Worm (Caenorhabditis elegans) whole organism, midembryonic: Measurements from ENCODE around the gene ZK637.12.
A peak's percentile ranks its signal among the peaks of the same experiment; 100 is the strongest.

Experiments
- T22C8.4 ChIP-seq: fragments of 200-800 bp; sonication (Bioruptor generic); IDR thresholded peaks from 2 replicates; pipeline ENCODE4 v1.3.6; 2022; ENCODE audit warnings: missing genetic modification characterization, missing compliant biosample characterization
- cog-1 ChIP-seq: sonication (generic microtip); optimal IDR thresholded peaks from 2 replicates; lab custom pipeline; 2016; ENCODE audit warnings: missing genetic modification characterization, missing compliant biosample characterization
- flt-1 ChIP-seq: fragments of 200-800 bp; sonication (Bioruptor generic); IDR thresholded peaks from 2 replicates; pipeline ENCODE4 v1.3.6; 2022; ENCODE audit warnings: missing genetic modification characterization, missing compliant biosample characterization
- klf-2 ChIP-seq: fragments of 200-800 bp; sonication (Bioruptor generic); conservative IDR thresholded peaks from 2 replicates; pipeline ENCODE4 v1.3.6; 2022; ENCODE audit warnings: missing genetic modification reagents, missing genetic modification characterization, missing compliant biosample characterization
- med-1 ChIP-seq: sonication (generic microtip); optimal IDR thresholded peaks from 2 replicates; lab custom pipeline; 2017; ENCODE audit warnings: missing genetic modification characterization, mild to moderate bottlenecking, missing compliant biosample characterization, antibody characterized with exemption, missing genetic modification reagents; ENCODE audit not compliant: insufficient read depth
- ref-1 ChIP-seq: fragments of 200-800 bp; sonication (Bioruptor generic); conservative IDR thresholded peaks from 2 replicates; pipeline ENCODE4 v1.3.6; 2022; ENCODE audit warnings: missing genetic modification reagents, missing genetic modification characterization, missing compliant biosample characterization
- tab-1 ChIP-seq: fragments of 200-800 bp; sonication (Bioruptor generic); IDR thresholded peaks from 2 replicates; pipeline ENCODE4 v1.3.6; 2022; ENCODE audit warnings: missing genetic modification characterization, missing compliant biosample characterization
- ztf-23 ChIP-seq: fragments of 200-800 bp; sonication (Bioruptor generic); IDR thresholded peaks from 2 replicates; pipeline ENCODE4 v1.3.6; 2022; ENCODE audit warnings: missing genetic modification reagents, missing genetic modification characterization, missing compliant biosample characterization
- ztf-29 ChIP-seq: fragments of 200-800 bp; sonication (Bioruptor generic); IDR thresholded peaks from 2 replicates; pipeline ENCODE4 v1.3.6; 2022; ENCODE audit warnings: missing genetic modification reagents, missing genetic modification characterization, missing compliant biosample characterization

Gene ZK637.12

DNA sequence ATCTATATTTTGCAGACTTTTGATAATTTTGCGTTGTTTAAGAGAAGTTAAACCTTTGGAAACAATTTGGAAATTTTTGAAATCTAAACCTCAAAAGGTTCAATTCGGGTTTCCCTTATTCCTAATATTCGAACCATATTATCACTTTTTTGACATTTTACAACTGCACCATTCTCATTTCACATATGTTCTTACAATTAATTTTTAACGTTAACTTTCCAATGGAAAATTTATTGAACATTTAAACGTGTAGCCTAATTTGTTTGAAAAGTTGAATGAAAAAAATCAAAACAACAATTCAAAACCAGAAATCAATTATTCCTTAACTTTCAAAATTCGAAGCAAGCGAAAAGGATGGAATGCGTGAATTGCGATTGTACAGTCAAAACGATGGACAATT is at the start of gene ZK637.12:
Gene ZK637.12 (plus strand): TSS at position 301 of the 400 bp plus-strand sequence.
- TF ChIP-seq cog-1 (tag; lab: Kevin White, UChicago) (no peak), T22C8.4 (GFP tag; lab: Robert Waterston, UW) (no peak), flt-1 (no peak), tab-1 (no peak), ref-1 (GFP tag; lab: Robert Waterston, UW) (no peak), med-1 (no peak)

- no peak for TF ChIP-seq cog-1 (tag; lab: Kevin White, UChicago)
- no peak for TF ChIP-seq klf-2 (GFP tag; lab: Robert Waterston, UW)
These were observed 47.0 kb upstream of the ZK637.12 start, which contains the start of gene K01F9.2 for ce11 chrIII:8877002-8877401. K01F9.2 (minus strand) TSS chrIII:8877128.

DNA sequence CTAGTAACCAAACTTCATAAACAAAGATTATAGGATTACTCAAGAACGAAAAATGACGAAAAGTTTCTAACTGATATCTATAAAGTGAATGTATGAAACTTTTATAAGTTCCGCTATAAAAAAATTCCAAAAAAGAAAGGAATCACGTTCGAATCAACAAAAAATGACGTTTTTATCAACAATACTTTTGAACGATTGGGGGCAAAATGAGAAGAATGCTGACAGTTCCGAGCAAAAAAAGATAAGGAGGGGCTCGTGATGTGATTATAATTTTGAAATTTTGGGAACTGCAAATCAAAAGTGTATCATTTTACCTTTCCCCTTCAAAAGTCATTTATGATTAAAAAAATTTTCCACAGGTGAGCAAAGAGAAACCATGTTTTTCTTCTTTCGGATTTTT is 45.1 kb upstream of the ZK637.12 start:
- TF ChIP-seq flt-1, result no peak
- TF ChIP-seq tab-1, result no peak
- no peak for TF ChIP-seq klf-2 (GFP tag; lab: Robert Waterston, UW)
- no peak for TF ChIP-seq ref-1 (GFP tag; lab: Robert Waterston, UW)
- TF ChIP-seq cog-1 (tag; lab: Kevin White, UChicago), result no peak
- TF ChIP-seq med-1, result no peak
- no peak for TF ChIP-seq T22C8.4 (GFP tag; lab: Robert Waterston, UW)
- no peak for TF ChIP-seq ztf-29
- no peak for TF ChIP-seq ztf-23

ce11 chrIII:8882333-8882732 is 41.7 kb upstream of the ZK637.12 start:
- TF ChIP-seq tab-1 (no peak), T22C8.4 (GFP tag; lab: Robert Waterston, UW) (no peak), ztf-29 (no peak), flt-1 (no peak), klf-2 (GFP tag; lab: Robert Waterston, UW) (no peak), ref-1 (GFP tag; lab: Robert Waterston, UW) (no peak), med-1 (no peak), cog-1 (tag; lab: Kevin White, UChicago) (no peak), ztf-23 (no peak)

DNA sequence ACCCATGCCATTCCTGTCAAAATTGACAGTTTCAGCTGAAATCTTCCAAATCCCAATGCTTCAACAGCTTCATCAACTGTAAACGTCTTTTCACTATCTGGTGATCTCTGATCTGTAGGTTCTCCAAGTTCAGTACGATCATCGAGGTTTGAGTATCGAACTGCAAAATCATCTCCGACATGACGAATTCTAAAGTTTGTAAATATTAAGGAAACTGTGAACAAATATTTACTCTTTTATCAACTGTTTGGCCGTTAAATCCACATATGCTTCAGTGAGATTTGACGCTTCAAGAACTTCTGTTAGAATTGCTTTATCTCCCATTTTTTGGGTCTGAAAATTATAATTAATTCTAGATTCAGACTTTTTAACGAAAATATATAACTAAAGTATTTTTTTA is 38.9 kb upstream of the ZK637.12 start, which contains the start of gene svop-1:
Gene svop-1 (minus strand): TSS at position 339 of the 400 bp plus-strand sequence.
- no peak for TF ChIP-seq cog-1 (tag; lab: Kevin White, UChicago)
- TF ChIP-seq ztf-23, result no peak
- no peak for TF ChIP-seq ztf-29
- no peak for TF ChIP-seq flt-1
- TF ChIP-seq klf-2 (GFP tag; lab: Robert Waterston, UW), result no peak
- TF ChIP-seq tab-1, result no peak

- TF ChIP-seq klf-2 (GFP tag; lab: Robert Waterston, UW) (no peak), tab-1 (no peak), T22C8.4 (GFP tag; lab: Robert Waterston, UW) (no peak), ref-1 (GFP tag; lab: Robert Waterston, UW) (no peak), med-1 (no peak), flt-1 (no peak), ztf-23 (no peak), ztf-29 (no peak), cog-1 (tag; lab: Kevin White, UChicago) (no peak)
These were observed 37.7 kb upstream of the ZK637.12 start for ce11 chrIII:8886309-8886708.

DNA sequence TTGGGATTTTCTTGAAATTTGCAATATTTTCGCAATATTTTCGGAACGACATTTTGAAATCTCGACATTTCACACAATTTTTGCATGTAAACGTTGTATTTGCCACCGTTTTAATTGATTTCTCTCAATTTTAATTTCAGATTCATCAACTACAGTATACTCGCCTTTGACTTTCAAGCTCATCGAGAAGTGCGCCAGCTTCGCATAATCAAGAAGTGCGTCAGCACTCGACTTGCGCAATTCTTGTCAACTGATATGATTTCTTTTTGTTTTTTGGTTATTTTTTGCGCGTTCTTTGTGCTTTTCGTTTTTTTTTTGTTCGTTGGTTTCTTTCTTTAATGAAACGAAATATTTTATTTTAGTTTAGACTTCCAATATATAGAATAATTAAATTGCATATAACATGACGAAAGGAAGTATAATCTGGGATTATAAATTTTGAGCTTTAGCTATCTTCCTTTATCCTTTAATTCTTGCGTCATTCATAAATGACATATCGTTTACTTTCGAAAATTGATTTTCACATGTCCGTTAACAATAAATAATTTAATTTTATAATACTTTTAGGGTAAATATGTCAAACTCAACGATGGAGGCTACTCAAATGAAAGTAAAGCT is 36.7 kb upstream of the ZK637.12 start, which contains the start of gene famh-136:
Gene famh-136 (plus strand): TSS at position 568 of the 618 bp plus-strand sequence.
- TF ChIP-seq cog-1 (tag; lab: Kevin White, UChicago) (peak; percentile 49), ztf-29 (no peak), T22C8.4 (GFP tag; lab: Robert Waterston, UW) (no peak), med-1 (peak; percentile 33), ref-1 (GFP tag; lab: Robert Waterston, UW) (no peak), tab-1 (no peak), ztf-23 (peak; percentile 86), klf-2 (GFP tag; lab: Robert Waterston, UW) (no peak), flt-1 (peak; percentile 58)

- TF ChIP-seq T22C8.4 (GFP tag; lab: Robert Waterston, UW) (no peak), med-1 (no peak), klf-2 (GFP tag; lab: Robert Waterston, UW) (no peak), flt-1 (no peak), ref-1 (GFP tag; lab: Robert Waterston, UW) (no peak), tab-1 (no peak), ztf-23 (peak; percentile 37; the same call in 1 of the 2 replicates), ztf-29 (no peak), cog-1 (tag; lab: Kevin White, UChicago) (peak; percentile 16)
These were observed 35.1 kb upstream of the ZK637.12 start, which contains the start of gene ZK637.14 for ce11 chrIII:8888956-8889355. ZK637.14 (minus strand) TSS chrIII:8889156.

DNA sequence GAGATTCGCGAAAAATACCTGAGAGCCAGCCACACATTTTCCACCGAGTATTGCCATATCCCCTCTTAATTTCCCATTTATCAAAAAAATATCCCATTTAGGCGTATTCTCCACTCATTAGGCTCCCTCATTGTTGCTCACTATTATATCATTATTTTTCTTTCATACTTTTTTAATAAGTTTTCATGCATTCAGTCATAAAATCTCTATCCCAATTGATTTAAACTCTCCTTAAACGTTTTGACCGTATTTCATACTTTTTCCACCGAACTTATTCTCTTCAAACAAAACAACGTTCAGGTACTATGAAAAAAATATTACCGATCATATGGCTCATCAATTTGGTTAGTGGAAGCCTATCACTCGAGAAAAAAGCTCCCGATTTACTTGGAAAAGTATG is 34.1 kb upstream of the ZK637.12 start, which contains the start of gene lnkn-1:
Gene lnkn-1 (plus strand): TSS at position 301 of the 400 bp plus-strand sequence.
- TF ChIP-seq ref-1 (GFP tag; lab: Robert Waterston, UW) (no peak), ztf-29 (no peak), klf-2 (GFP tag; lab: Robert Waterston, UW) (no peak)

- TF ChIP-seq klf-2 (GFP tag; lab: Robert Waterston, UW) (no peak), ztf-23 (no peak), tab-1 (no peak), ztf-29 (no peak), cog-1 (tag; lab: Kevin White, UChicago) (no peak)
These were observed 30.6 kb upstream of the ZK637.12 start, which contains the start of gene ZK637.4 for ce11 chrIII:8893464-8893863. ZK637.4 (plus strand) TSS chrIII:8893764.

DNA sequence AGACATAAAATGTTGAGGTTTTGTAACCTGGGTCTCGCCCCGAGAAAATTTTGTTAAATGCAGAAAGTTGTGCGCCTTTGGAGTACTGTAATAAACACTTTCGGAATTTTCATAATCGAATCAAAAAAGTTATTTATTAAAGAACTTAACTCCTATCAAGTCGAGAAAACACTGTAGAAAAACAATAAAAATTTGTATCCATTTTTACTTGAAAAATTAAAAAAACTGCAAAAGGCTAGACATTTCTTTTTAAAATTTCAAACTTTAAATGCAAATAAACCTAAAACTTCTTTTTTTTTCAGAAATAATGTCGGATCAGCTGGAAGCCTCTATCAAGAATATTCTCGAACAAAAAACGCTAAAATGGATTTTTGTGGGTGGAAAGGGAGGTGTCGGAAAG is 29.3 kb upstream of the ZK637.12 start, which contains the start of gene asna-1:
Gene asna-1 (plus strand): TSS at position 301 of the 400 bp plus-strand sequence.
- TF ChIP-seq tab-1, result no peak
- TF ChIP-seq ztf-29, result no peak
- no peak for TF ChIP-seq flt-1
- no peak for TF ChIP-seq cog-1 (tag; lab: Kevin White, UChicago)
